Fruit fly (Drosophila melanogaster): ENCODE measurements around the gene Acox3.

Gene Acox3

dm6 chr2L:6447581-6448333, 446 bp downstream of the Acox3 start:
- TF ChIP-seq Lpt (GFP tag; optimal IDR thresholded peaks at IDR 0.05) (peak; percentile 20), svp (GFP tag) (peak; percentile 96), esn (GFP tag; optimal IDR thresholded peaks at IDR 0.05) (peak; percentile 15), CG9139 (GFP tag; optimal IDR thresholded peaks at IDR 0.05) (peak; percentile 22), Eip78C (GFP tag) (peak; percentile 56), CG1621 (tag; optimal IDR thresholded peaks at IDR 0.05) (peak; percentile 67), CG31627 (GFP tag; optimal IDR thresholded peaks at IDR 0.05) (no peak), fkh (GFP tag; optimal IDR thresholded peaks at IDR 0.05) (peak; percentile 65), ss (GFP tag; optimal IDR thresholded peaks at IDR 0.05) (peak in 1 of 2 experiments; percentile 70), CG34406 (GFP tag; optimal IDR thresholded peaks at IDR 0.05) (no peak), CG6854 (GFP tag; optimal IDR thresholded peaks at IDR 0.05) (peak; percentile 33), CG6808 (GFP tag; optimal IDR thresholded peaks at IDR 0.05) (peak; percentile 53), CG6163 (GFP tag; IDR thresholded peaks at IDR 0.05) (peak; percentile 55; the same call in 1 of the 3 replicates), fd59A (GFP tag; optimal IDR thresholded peaks at IDR 0.05) (no peak), CG15336 (GFP tag; IDR thresholded peaks at IDR 0.05) (no peak), CG6276 (GFP tag; optimal IDR thresholded peaks at IDR 0.05) (peak; percentile 54), vri (GFP tag; optimal IDR thresholded peaks at IDR 0.05) (no peak), net (GFP tag; optimal IDR thresholded peaks at IDR 0.05) (peak; percentile 28), dsx (GFP tag; optimal IDR thresholded peaks at IDR 0.05; ENCODE audit: poor library complexity, severe bottlenecking) (peak; percentile 61), CG16779 (tag; optimal IDR thresholded peaks at IDR 0.05) (peak; percentile 46)

DNA sequence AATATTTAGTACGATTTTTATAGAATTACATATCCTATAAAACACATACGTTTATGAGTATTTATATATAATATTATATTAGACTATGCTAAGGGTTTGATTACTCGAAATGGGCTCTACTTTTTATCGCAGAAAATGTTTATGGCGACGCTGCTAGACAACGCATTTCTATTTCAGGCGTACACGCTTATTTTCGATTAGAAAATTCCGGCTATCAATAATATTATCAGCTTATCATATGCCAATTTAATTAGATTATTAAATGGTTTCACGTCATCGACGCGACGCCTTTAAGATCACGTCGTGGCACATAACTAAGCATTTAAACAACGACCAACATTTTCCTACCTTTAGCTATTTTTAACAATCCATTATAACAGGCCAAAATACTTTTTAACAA, 21.9 kb downstream of the Acox3 start:
- TF ChIP-seq lz (GFP tag; optimal IDR thresholded peaks at IDR 0.05) (no peak), CG6163 (GFP tag; IDR thresholded peaks at IDR 0.05) (no peak), CG3032 (tag; optimal IDR thresholded peaks at IDR 0.05) (no peak), svp (GFP tag) (no peak), pdm3 (GFP tag; optimal IDR thresholded peaks at IDR 0.05) (no peak), Lpt (GFP tag; optimal IDR thresholded peaks at IDR 0.05) (no peak), vri (GFP tag; optimal IDR thresholded peaks at IDR 0.05) (no peak)

- TF ChIP-seq CG1621 (tag; optimal IDR thresholded peaks at IDR 0.05) (no peak), vri (GFP tag; optimal IDR thresholded peaks at IDR 0.05) (no peak), salr (GFP tag; optimal IDR thresholded peaks at IDR 0.05) (no peak), Gug (GFP tag; IDR thresholded peaks at IDR 0.05) (no peak), CG3919 (GFP tag; optimal IDR thresholded peaks at IDR 0.05) (no peak), Eip78C (GFP tag) (peak; percentile 48), dac (GFP tag; optimal IDR thresholded peaks at IDR 0.05) (no peak), CG32006 (GFP tag; optimal IDR thresholded peaks at IDR 0.05) (no peak), CG16779 (tag; optimal IDR thresholded peaks at IDR 0.05) (no peak), Hr4 (GFP tag; optimal IDR thresholded peaks at IDR 0.05) (no peak), Sox15 (GFP tag; optimal IDR thresholded peaks at IDR 0.05) (no peak), svp (GFP tag) (peak; percentile 74)
Measured at dm6 chr2L:6424198-6424597, 24.0 kb downstream of the Acox3 start, which contains the start of gene Fic. Gene Fic (plus strand): TSS chr2L:6424336.

dm6 chr2L:6423148-6423547, 25.1 kb downstream of the Acox3 start, which contains the start of gene Tig:
Gene Tig (minus strand): TSS chr2L:6423310.
- no peak for TF ChIP-seq Ets96B (tag; optimal IDR thresholded peaks at IDR 0.05)
- TF ChIP-seq CG6854 (GFP tag; optimal IDR thresholded peaks at IDR 0.05), result no peak
- TF ChIP-seq CG6792 (GFP tag; optimal IDR thresholded peaks at IDR 0.05), result no peak
- 0 out of 3 replicates have a peak, but pooled peaks have one; percentile 14 for TF ChIP-seq eg (GFP tag; IDR thresholded peaks at IDR 0.05)
- TF ChIP-seq svp (GFP tag), result peak; percentile 86
- TF ChIP-seq CG6276 (GFP tag; optimal IDR thresholded peaks at IDR 0.05), result no peak
- no peak for TF ChIP-seq CG7368 (GFP tag; optimal IDR thresholded peaks at IDR 0.05)
- TF ChIP-seq CG3919 (GFP tag; optimal IDR thresholded peaks at IDR 0.05), result no peak
- no peak for TF ChIP-seq CG11902 (GFP tag; optimal IDR thresholded peaks at IDR 0.05)
- no peak for TF ChIP-seq vri (GFP tag; optimal IDR thresholded peaks at IDR 0.05)
- TF ChIP-seq topi (GFP tag; optimal IDR thresholded peaks at IDR 0.05), result no peak
